4 fruit fly cellular contexts compared by ENCODE assay signal in genomic region chr2L:8860767-8861166, dm6.
TF ChIP-seq lines count a peak whose summit lies in the region.

No protein-coding gene starts in this region.

- TF ChIP-seq CTCF in whole organism, embryonic (GFP tag; optimal IDR thresholded peaks at IDR 0.05; lab: Kevin White, UChicago), result peak; percentile 2

TF ChIP-seq in whole organism, embryonic, 481 proteins besides CTCF, POLR2A, EP300 and RAD21 (continues in another document):
- TF ChIP-seq CG30020 (tag; optimal IDR thresholded peaks at IDR 0.05; lab: Kevin White, UChicago) (peak; percentile 19), bcd (GFP tag; optimal IDR thresholded peaks at IDR 0.05; lab: Kevin White, UChicago) (peak; percentile 66), CG14965 (GFP tag; optimal IDR thresholded peaks at IDR 0.05; lab: Kevin White, UChicago; ENCODE audit: borderline replicate concordance) (no peak), CG4360 (GFP tag; IDR thresholded peaks at IDR 0.05; lab: Robert Waterston, UW) (peak; percentile 35; the same call in 1 of the 2 replicates), CG4282 (GFP tag; optimal IDR thresholded peaks at IDR 0.05; lab: Kevin White, UChicago) (no peak), danr (GFP tag; IDR thresholded peaks at IDR 0.05; lab: Robert Waterston, UW) (peak; percentile 40; the same call in 1 of the 2 replicates), CG11398 (GFP tag; optimal IDR thresholded peaks at IDR 0.05; lab: Kevin White, UChicago) (no peak), ase (GFP tag; IDR thresholded peaks at IDR 0.05; lab: Robert Waterston, UW) (0 out of 3 replicates have a peak, but pooled peaks have one; percentile 62), trh (GFP tag; optimal IDR thresholded peaks at IDR 0.05; lab: Kevin White, UChicago) (peak; percentile 2), CG8478 (optimal IDR thresholded peaks at IDR 0.05; lab: Kevin White, UChicago) (no peak), B-H2 (GFP tag; optimal IDR thresholded peaks at IDR 0.05; lab: Kevin White, UChicago) (no peak), CG14014 (GFP tag; IDR thresholded peaks at IDR 0.05; lab: Robert Waterston, UW) (peak; percentile 65), CG17385 (GFP tag; optimal IDR thresholded peaks at IDR 0.05; lab: Kevin White, UChicago) (peak; percentile 38), CG7372 (GFP tag; IDR thresholded peaks at IDR 0.05; lab: Robert Waterston, UW) (peak; percentile 51; the same call in 1 of the 2 replicates), tna (GFP tag; IDR thresholded peaks at IDR 0.05; lab: Robert Waterston, UW; ENCODE audit: partially characterized antibody) (no peak), Dek (tag; optimal IDR thresholded peaks at IDR 0.05; lab: Kevin White, UChicago) (peak; percentile 9), CG14667 (GFP tag; IDR thresholded peaks at IDR 0.05; lab: Robert Waterston, UW) (peak; percentile 84), CG11093 (GFP tag; IDR thresholded peaks at IDR 0.05; lab: Robert Waterston, UW) (peak; percentile 59; the same call in 2 of the 3 replicates), HmgD (GFP tag; optimal IDR thresholded peaks at IDR 0.05; lab: Kevin White, UChicago) (no peak), grau (tag; optimal IDR thresholded peaks at IDR 0.05; lab: Kevin White, UChicago) (peak; percentile 62), sens-2 (GFP tag; IDR thresholded peaks at IDR 0.05; lab: Robert Waterston, UW) (peak; percentile 47; the same call in 1 of the 2 replicates)

TF ChIP-seq in whole organism, prepupa, 60 proteins besides CTCF, POLR2A, EP300 and RAD21 (continues in another document):
- no peak for TF ChIP-seq net (GFP tag; optimal IDR thresholded peaks at IDR 0.05; lab: Kevin White, UChicago)
- peak; percentile 58 for TF ChIP-seq CG31627 (GFP tag; optimal IDR thresholded peaks at IDR 0.05; lab: Kevin White, UChicago)
- peak; percentile 45 for TF ChIP-seq CG6808 (GFP tag; optimal IDR thresholded peaks at IDR 0.05; lab: Kevin White, UChicago)
- no peak for TF ChIP-seq Lpt (GFP tag; optimal IDR thresholded peaks at IDR 0.05; lab: Kevin White, UChicago)
- TF ChIP-seq Eip78C (GFP tag; lab: Kevin White, UChicago), result peak; percentile 78
- peak; percentile 13 for TF ChIP-seq CG9139 (GFP tag; optimal IDR thresholded peaks at IDR 0.05; lab: Kevin White, UChicago)
- no peak for TF ChIP-seq fkh (GFP tag; optimal IDR thresholded peaks at IDR 0.05; lab: Kevin White, UChicago)
- TF ChIP-seq dac (GFP tag; optimal IDR thresholded peaks at IDR 0.05; lab: Kevin White, UChicago), result no peak
- no peak for TF ChIP-seq salr (GFP tag; optimal IDR thresholded peaks at IDR 0.05; lab: Kevin White, UChicago)
- TF ChIP-seq CG11762 (GFP tag; optimal IDR thresholded peaks at IDR 0.05; lab: Kevin White, UChicago; ENCODE audit: insufficient read depth), result peak; percentile 21
- TF ChIP-seq CG8319 (GFP tag; optimal IDR thresholded peaks at IDR 0.05; lab: Kevin White, UChicago), result no peak
- TF ChIP-seq svp (GFP tag; lab: Kevin White, UChicago), result peak; percentile 76
- peak; percentile 68; the same call in 2 of the 3 replicates for TF ChIP-seq eg (GFP tag; IDR thresholded peaks at IDR 0.05; lab: Robert Waterston, UW)
- peak; percentile 54 for TF ChIP-seq CG11294 (GFP tag; IDR thresholded peaks at IDR 0.05; lab: Robert Waterston, UW)
- TF ChIP-seq CG16779 (tag; optimal IDR thresholded peaks at IDR 0.05; lab: Kevin White, UChicago), result peak; percentile 10
- peak; percentile 40 for TF ChIP-seq OdsH (GFP tag; optimal IDR thresholded peaks at IDR 0.05; lab: Kevin White, UChicago)
- TF ChIP-seq Ets96B (tag; optimal IDR thresholded peaks at IDR 0.05; lab: Kevin White, UChicago), result peak; percentile 47
- peak; percentile 72 for TF ChIP-seq topi (GFP tag; optimal IDR thresholded peaks at IDR 0.05; lab: Kevin White, UChicago)
- TF ChIP-seq CG1621 (tag; optimal IDR thresholded peaks at IDR 0.05; lab: Kevin White, UChicago), result peak; percentile 13
- TF ChIP-seq pdm3 (GFP tag; optimal IDR thresholded peaks at IDR 0.05; lab: Kevin White, UChicago), result peak; percentile 12
- TF ChIP-seq CG7368 (GFP tag; optimal IDR thresholded peaks at IDR 0.05; lab: Kevin White, UChicago), result peak; percentile 27
- TF ChIP-seq CG6276 (GFP tag; optimal IDR thresholded peaks at IDR 0.05; lab: Kevin White, UChicago), result no peak
- peak; percentile 50 for TF ChIP-seq lz (GFP tag; optimal IDR thresholded peaks at IDR 0.05; lab: Kevin White, UChicago)
- peak; percentile 67 for TF ChIP-seq CG3919 (GFP tag; optimal IDR thresholded peaks at IDR 0.05; lab: Kevin White, UChicago)

TF ChIP-seq in whole organism, pupa, 21 proteins besides CTCF, POLR2A, EP300 and RAD21:
- TF ChIP-seq CG8301 (tag; optimal IDR thresholded peaks at IDR 0.05; lab: Kevin White, UChicago) (peak; percentile 37), Snoo (tag; optimal IDR thresholded peaks at IDR 0.05; lab: Kevin White, UChicago) (peak; percentile 58), CG14655 (GFP tag; optimal IDR thresholded peaks at IDR 0.05; lab: Kevin White, UChicago) (peak; percentile 61), fd96Ca (GFP tag; IDR thresholded peaks at IDR 0.05; lab: Robert Waterston, UW) (peak; percentile 68), CG17806 (tag; optimal IDR thresholded peaks at IDR 0.05; lab: Kevin White, UChicago) (no peak), EcR (GFP tag; optimal IDR thresholded peaks at IDR 0.05; lab: Kevin White, UChicago) (no peak), CG32121 (GFP tag; IDR thresholded peaks at IDR 0.05; lab: Robert Waterston, UW) (no peak; the same call in 1 of the 2 replicates), CG9948 (tag; optimal IDR thresholded peaks at IDR 0.05; lab: Kevin White, UChicago) (peak; percentile 45), CG8159 (tag; optimal IDR thresholded peaks at IDR 0.05; lab: Kevin White, UChicago) (peak; percentile 63), CG34367 (tag; optimal IDR thresholded peaks at IDR 0.05; lab: Kevin White, UChicago) (no peak), CG4496 (GFP tag; IDR thresholded peaks at IDR 0.05; lab: Robert Waterston, UW) (no peak; the same call in 2 of the 3 replicates), CG15710 (tag; optimal IDR thresholded peaks at IDR 0.05; lab: Kevin White, UChicago) (peak; percentile 45), D1 (tag; optimal IDR thresholded peaks at IDR 0.05; lab: Kevin White, UChicago) (no peak), gl (tag; optimal IDR thresholded peaks at IDR 0.05; lab: Kevin White, UChicago) (peak; percentile 5), Pif1A (GFP tag; optimal IDR thresholded peaks at IDR 0.05; lab: Kevin White, UChicago) (peak; percentile 37), CG10348 (GFP tag; IDR thresholded peaks at IDR 0.05; lab: Robert Waterston, UW) (no peak), CG13204 (GFP tag; optimal IDR thresholded peaks at IDR 0.05; lab: Kevin White, UChicago) (no peak), rn (GFP tag; IDR thresholded peaks at IDR 0.05; lab: Robert Waterston, UW) (peak; percentile 30; the same call in 1 of the 2 replicates), Pif1B (GFP tag; optimal IDR thresholded peaks at IDR 0.05; lab: Kevin White, UChicago) (peak; percentile 20), CG12605 (GFP tag; IDR thresholded peaks at IDR 0.05; lab: Robert Waterston, UW) (no peak), Ets98B (GFP tag; IDR thresholded peaks at IDR 0.05; lab: Robert Waterston, UW) (no peak)

TF ChIP-seq in whole organism, wandering third instar larva, 38 proteins besides CTCF, POLR2A, EP300 and RAD21 (continues in another document):
- no peak for TF ChIP-seq Hr78 (GFP tag; optimal IDR thresholded peaks at IDR 0.05; lab: Kevin White, UChicago)
- peak; percentile 13 for TF ChIP-seq br (GFP tag; optimal IDR thresholded peaks at IDR 0.05; lab: Kevin White, UChicago)
- TF ChIP-seq dl (GFP tag; optimal IDR thresholded peaks at IDR 0.05; lab: Kevin White, UChicago; ENCODE audit: insufficient read depth in 1 of 2, partially characterized antibody in 2 of 2), result no peak
- TF ChIP-seq sage (GFP tag; optimal IDR thresholded peaks at IDR 0.05; lab: Kevin White, UChicago), result no peak
- TF ChIP-seq pan (optimal IDR thresholded peaks at IDR 0.05; lab: Kevin White, UChicago), result no peak
- no peak for TF ChIP-seq usp (GFP tag; optimal IDR thresholded peaks at IDR 0.05; lab: Kevin White, UChicago)
- no peak for TF ChIP-seq Myc (optimal IDR thresholded peaks at IDR 0.05; lab: Kevin White, UChicago)
- TF ChIP-seq Rel (GFP tag; optimal IDR thresholded peaks at IDR 0.05; lab: Kevin White, UChicago), result no peak
- no peak for TF ChIP-seq Rel (tag; optimal IDR thresholded peaks at IDR 0.05; lab: Kevin White, UChicago)
- no peak for TF ChIP-seq lola (GFP tag; optimal IDR thresholded peaks at IDR 0.05; lab: Kevin White, UChicago)
- no peak for TF ChIP-seq N (GFP tag; optimal IDR thresholded peaks at IDR 0.05; lab: Kevin White, UChicago)
- TF ChIP-seq dmrt93B (GFP tag; optimal IDR thresholded peaks at IDR 0.05; lab: Kevin White, UChicago), result peak; percentile 28
- no peak for TF ChIP-seq sv (GFP tag; optimal IDR thresholded peaks at IDR 0.05; lab: Kevin White, UChicago)
- no peak for TF ChIP-seq tai (GFP tag; optimal IDR thresholded peaks at IDR 0.05; lab: Kevin White, UChicago)
- peak; percentile 45 for TF ChIP-seq ey (GFP tag; optimal IDR thresholded peaks at IDR 0.05; lab: Kevin White, UChicago)
- peak; percentile 37 for TF ChIP-seq OdsH (GFP tag; optimal IDR thresholded peaks at IDR 0.05; lab: Kevin White, UChicago)
- TF ChIP-seq foxo (GFP tag; optimal IDR thresholded peaks at IDR 0.05; lab: Kevin White, UChicago), result peak in 1 of 2 experiments; percentile 70
- TF ChIP-seq Sp1 (GFP tag; optimal IDR thresholded peaks at IDR 0.05; lab: Kevin White, UChicago), result peak; percentile 50
- peak; percentile 49 for TF ChIP-seq fru (GFP tag; optimal IDR thresholded peaks at IDR 0.05; lab: Kevin White, UChicago)
- no peak for TF ChIP-seq CrebA (GFP tag; optimal IDR thresholded peaks at IDR 0.05; lab: Kevin White, UChicago; ENCODE audit: borderline replicate concordance)
- TF ChIP-seq woc (GFP tag; optimal IDR thresholded peaks at IDR 0.05; lab: Kevin White, UChicago), result no peak
- no peak for TF ChIP-seq Hnf4 (GFP tag; optimal IDR thresholded peaks at IDR 0.05; lab: Kevin White, UChicago)
- no peak for TF ChIP-seq Dfd (GFP tag; optimal IDR thresholded peaks at IDR 0.05; lab: Kevin White, UChicago)
- TF ChIP-seq dsf (GFP tag; optimal IDR thresholded peaks at IDR 0.05; lab: Kevin White, UChicago; ENCODE audit: borderline replicate concordance), result no peak
- TF ChIP-seq HLH106 (tag; optimal IDR thresholded peaks at IDR 0.05; lab: Kevin White, UChicago), result peak; percentile 68
- TF ChIP-seq CG32264 (GFP tag; optimal IDR thresholded peaks at IDR 0.05; lab: Kevin White, UChicago), result no peak
- TF ChIP-seq Mio (GFP tag; optimal IDR thresholded peaks at IDR 0.05; lab: Kevin White, UChicago), result no peak
- TF ChIP-seq Vsx2 (GFP tag; optimal IDR thresholded peaks at IDR 0.05; lab: Kevin White, UChicago; ENCODE audit: partially characterized antibody), result no peak
- peak; percentile 44 for TF ChIP-seq rgr (GFP tag; optimal IDR thresholded peaks at IDR 0.05; lab: Kevin White, UChicago)
- peak; percentile 34 for TF ChIP-seq psq (GFP tag; optimal IDR thresholded peaks at IDR 0.05; lab: Kevin White, UChicago)
- no peak for TF ChIP-seq Abd-B (GFP tag; optimal IDR thresholded peaks at IDR 0.05; lab: Kevin White, UChicago)
- TF ChIP-seq Dif (GFP tag; optimal IDR thresholded peaks at IDR 0.05; lab: Kevin White, UChicago; ENCODE audit: partially characterized antibody), result no peak
- TF ChIP-seq CG9705 (GFP tag; optimal IDR thresholded peaks at IDR 0.05; lab: Kevin White, UChicago), result peak; percentile 28

Comparison
In these comparisons a context has a peak if more than half of its experiments do, and no peak if none do; other contexts are left out.
1. Of the 7 proteins assayed by ChIP-seq in both whole organism, embryonic and whole organism, prepupa: peak only in whole organism, embryonic: CG6854; only in whole organism, prepupa: CG16779 and Hr39; in both: Blimp-1, Gug and Sox102F; in neither: 1.